Worm (Caenorhabditis elegans) whole organism, L3 larva: ENCODE results near the gene F55G7.3.

Experiments
- aly-2 ChIP-seq: fragments of 150-350 bp; optimal IDR thresholded peaks from 2 replicates; lab custom pipeline; 2014; ENCODE audit warnings: missing biosample characterization, missing genetic modification characterization
- ceh-28 ChIP-seq: fragments of 150-350 bp; optimal IDR thresholded peaks from 2 replicates; lab custom pipeline; 2014; ENCODE audit warnings: missing biosample characterization, missing genetic modification reagents, missing genetic modification characterization
- ceh-82 ChIP-seq: fragments of 150-350 bp; optimal IDR thresholded peaks from 2 replicates; lab custom pipeline; 2014; ENCODE audit warnings: missing biosample characterization, missing genetic modification characterization
- daf-12 ChIP-seq: fragments of 150-350 bp; optimal IDR thresholded peaks from 2 replicates; lab custom pipeline; 2014; ENCODE audit warnings: missing biosample characterization, missing genetic modification reagents, missing genetic modification characterization
- egl-5 ChIP-seq: fragments of 150-350 bp; optimal IDR thresholded peaks from 2 replicates; lab custom pipeline; 2017; ENCODE audit warnings: missing biosample characterization, missing genetic modification reagents, missing genetic modification characterization, inconsistent platforms
- elt-2 ChIP-seq: sonication (generic microtip); optimal IDR thresholded peaks from 2 replicates; lab custom pipeline; 2016; ENCODE audit warnings: missing genetic modification reagents, mild to moderate bottlenecking, missing genetic modification characterization, missing compliant biosample characterization
- elt-3 ChIP-seq, 3 experiments: fragments of 150-350 bp in 1 of 3; sonication (generic microtip) in 2 of 3; optimal IDR thresholded peaks; 2 replicates in 2 of 3; 4 replicates in 1 of 3; lab custom pipeline; 2014 to 2017; ENCODE audit warnings: missing biosample characterization in 3 of 3, missing genetic modification characterization in 3 of 3
- eor-1 ChIP-seq, 2 experiments: fragments of 150-350 bp; optimal IDR thresholded peaks; 2 replicates each; lab custom pipeline; 2014 to 2018; ENCODE audit warnings: missing biosample characterization in 2 of 2, missing genetic modification characterization in 2 of 2
- fkh-2 ChIP-seq: fragments of 150-350 bp; optimal IDR thresholded peaks from 2 replicates; lab custom pipeline; 2014; ENCODE audit warnings: missing biosample characterization, missing genetic modification reagents, missing genetic modification characterization
- fos-1 ChIP-seq: fragments of 150-350 bp; optimal IDR thresholded peaks from 2 replicates; lab custom pipeline; 2014; ENCODE audit warnings: missing biosample characterization, missing genetic modification characterization
- hmg-11 ChIP-seq: sonication (generic microtip); optimal IDR thresholded peaks from 2 replicates; lab custom pipeline; 2016; ENCODE audit warnings: missing genetic modification characterization, missing compliant biosample characterization
- jun-1 ChIP-seq: fragments of 150-350 bp; optimal IDR thresholded peaks from 2 replicates; lab custom pipeline; 2014; ENCODE audit warnings: missing biosample characterization, missing genetic modification reagents, missing genetic modification characterization
- lin-39 ChIP-seq: fragments of 150-350 bp; optimal IDR thresholded peaks from 2 replicates; lab custom pipeline; 2018; ENCODE audit warnings: missing biosample characterization, missing genetic modification reagents, missing genetic modification characterization
- lsy-12 ChIP-seq: sonication (generic microtip); optimal IDR thresholded peaks from 2 replicates; lab custom pipeline; 2016; ENCODE audit warnings: mild to moderate bottlenecking, missing genetic modification characterization, missing compliant biosample characterization
- mml-1 ChIP-seq: fragments of 150-350 bp; sonication (generic microtip); optimal IDR thresholded peaks from 3 replicates; lab custom pipeline; 2014; ENCODE audit warnings: missing biosample characterization, missing genetic modification characterization
- nfya-1 ChIP-seq: sonication (generic microtip); optimal IDR thresholded peaks from 2 replicates; lab custom pipeline; 2017; ENCODE audit warnings: missing genetic modification characterization, mild to moderate bottlenecking, missing compliant biosample characterization, antibody characterized with exemption, moderate library complexity; ENCODE audit not compliant: insufficient read depth
- nhr-11 ChIP-seq: fragments of 150-350 bp; optimal IDR thresholded peaks from 2 replicates; lab custom pipeline; 2014; ENCODE audit warnings: missing biosample characterization, missing genetic modification characterization
- nhr-12 ChIP-seq: fragments of 150-350 bp; optimal IDR thresholded peaks from 2 replicates; lab custom pipeline; 2014; ENCODE audit warnings: missing biosample characterization, missing genetic modification characterization
- nhr-237 ChIP-seq: fragments of 150-350 bp; optimal IDR thresholded peaks from 2 replicates; lab custom pipeline; 2014; ENCODE audit warnings: missing biosample characterization, missing genetic modification characterization
- nhr-25 ChIP-seq: sonication (generic microtip); optimal IDR thresholded peaks from 2 replicates; lab custom pipeline; 2017; ENCODE audit warnings: missing biosample characterization, missing genetic modification characterization
- nhr-28 ChIP-seq: fragments of 150-350 bp; optimal IDR thresholded peaks from 2 replicates; lab custom pipeline; 2014; ENCODE audit warnings: missing biosample characterization, missing genetic modification characterization
- nhr-43 ChIP-seq: sonication (generic microtip); optimal IDR thresholded peaks from 2 replicates; lab custom pipeline; 2016; ENCODE audit warnings: mild to moderate bottlenecking, missing genetic modification characterization, missing compliant biosample characterization; ENCODE audit not compliant: poor library complexity, severe bottlenecking
- nhr-67 ChIP-seq: fragments of 150-350 bp; optimal IDR thresholded peaks from 2 replicates; lab custom pipeline; 2014; ENCODE audit warnings: missing biosample characterization, missing genetic modification characterization
- nhr-77 ChIP-seq: fragments of 150-350 bp; optimal IDR thresholded peaks from 2 replicates; lab custom pipeline; 2014; ENCODE audit warnings: missing biosample characterization, missing genetic modification characterization
- pha-4 ChIP-seq: fragments of 150-350 bp; optimal IDR thresholded peaks from 2 replicates; lab custom pipeline; 2014; ENCODE audit warnings: missing biosample characterization, missing genetic modification reagents, missing genetic modification characterization
- pqm-1 ChIP-seq: fragments of 150-350 bp; optimal IDR thresholded peaks from 2 replicates; lab custom pipeline; 2017; ENCODE audit warnings: missing biosample characterization, missing genetic modification characterization, inconsistent platforms
- skn-1 ChIP-seq: fragments of 150-350 bp; optimal IDR thresholded peaks from 2 replicates; lab custom pipeline; 2014; ENCODE audit warnings: missing biosample characterization, missing genetic modification characterization
- snpc-4 ChIP-seq: fragments of 150-350 bp; optimal IDR thresholded peaks from 2 replicates; lab custom pipeline; 2014; ENCODE audit warnings: missing biosample characterization, missing genetic modification characterization
- tbx-2 ChIP-seq: sonication (generic microtip); optimal IDR thresholded peaks from 2 replicates; lab custom pipeline; 2016; ENCODE audit warnings: mild to moderate bottlenecking, missing genetic modification characterization, missing compliant biosample characterization
- ztf-4 ChIP-seq: fragments of 150-350 bp; optimal IDR thresholded peaks from 2 replicates; lab custom pipeline; 2014; ENCODE audit warnings: missing biosample characterization, missing genetic modification characterization

F55G7.3 gene

DNA sequence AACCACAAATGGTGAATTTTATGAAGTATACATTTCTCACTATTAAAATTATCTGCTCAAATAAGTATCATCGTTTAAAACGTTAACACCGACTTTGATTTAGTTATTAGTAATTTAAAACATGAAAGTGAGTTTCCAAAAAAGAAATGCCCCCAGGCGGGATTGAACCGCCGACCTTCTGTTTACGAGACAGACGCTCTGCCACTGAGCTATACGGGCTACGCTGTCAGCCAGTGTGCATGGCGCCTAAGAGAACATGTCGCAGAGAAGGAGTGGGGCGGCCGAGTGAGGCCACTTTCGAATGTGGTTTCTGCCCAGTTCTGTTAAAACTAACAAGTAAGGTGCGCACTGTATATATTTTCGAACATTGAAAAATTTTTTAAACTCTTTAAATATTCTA is 6.9 kb downstream of the F55G7.3 start:
- TF ChIP-seq hmg-11 (peak; percentile 91), daf-12 (tag; lab: Kevin White, UChicago) (no peak), tbx-2 (peak; percentile 68), skn-1 (tag; lab: Kevin White, UChicago) (peak; percentile 20), pqm-1 (tag; lab: Kevin White, UChicago) (no peak), nhr-77 (tag; lab: Kevin White, UChicago) (peak; percentile 33), jun-1 (tag; lab: Kevin White, UChicago) (peak; percentile 15), nhr-43 (tag; lab: Kevin White, UChicago) (peak; percentile 58), aly-2 (tag; lab: Kevin White, UChicago) (no peak), elt-2 (peak; percentile 37), lsy-12 (no peak), elt-3 (tag; optimal IDR thresholded peaks at IDR 0.05; lab: Kevin White, UChicago) (no peak), snpc-4 (tag; lab: Kevin White, UChicago) (peak; percentile 6), ceh-28 (tag; lab: Kevin White, UChicago) (peak; percentile 38), lin-39 (tag; lab: Kevin White, UChicago) (peak; percentile 1), eor-1 (tag; optimal IDR thresholded peaks at IDR 0.05; lab: Kevin White, UChicago) (no peak), pha-4 (tag; lab: Kevin White, UChicago) (peak; percentile 56)

DNA sequence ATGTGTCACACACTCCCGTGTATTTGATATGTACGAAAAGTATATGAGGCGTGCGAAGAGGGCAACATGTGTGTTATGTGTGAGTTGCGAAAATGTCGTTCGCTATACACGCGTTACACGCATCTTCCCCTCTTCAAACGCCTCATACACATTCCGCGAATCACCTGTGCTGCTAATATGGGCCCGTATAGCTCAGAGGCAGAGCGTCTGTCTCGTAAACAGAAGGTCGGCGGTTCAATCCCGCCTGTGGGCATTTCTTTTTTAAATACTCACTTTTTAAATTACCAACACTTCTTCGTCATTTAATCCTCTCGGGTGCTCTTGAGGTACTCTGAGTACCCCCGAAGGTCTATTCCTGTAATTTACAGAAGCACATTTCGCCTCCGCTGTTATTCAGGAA is 8.3 kb downstream of the F55G7.3 start:
- TF ChIP-seq egl-5 (tag; lab: Kevin White, UChicago), result no peak

DNA sequence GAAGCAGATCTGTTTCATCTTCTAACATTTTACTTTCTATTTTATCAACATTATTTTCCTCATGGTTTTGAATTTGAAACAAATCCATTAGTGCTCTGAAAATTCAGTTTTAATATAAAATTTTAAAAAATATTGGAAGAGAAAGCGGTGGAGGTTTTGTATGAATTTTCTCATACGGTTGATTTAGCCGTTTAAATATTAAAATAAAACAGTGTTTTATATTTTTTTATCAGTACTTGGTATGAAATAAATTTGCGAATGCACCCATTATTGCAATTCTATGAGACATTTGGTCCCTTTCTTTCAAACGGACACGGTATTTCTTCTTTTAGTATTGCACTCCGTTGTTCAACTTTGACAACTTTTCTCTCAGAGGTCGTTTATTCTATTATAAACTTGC is 10.3 kb downstream of the F55G7.3 start, which contains the start of gene dot-1.4:
TSS of gene dot-1.4 (minus strand) at position 101 of the 400 bp plus-strand sequence.
- TF ChIP-seq nhr-11 (tag; lab: Kevin White, UChicago) (no peak), fkh-2 (tag; lab: Kevin White, UChicago) (no peak), nhr-77 (tag; lab: Kevin White, UChicago) (no peak), nhr-237 (tag; lab: Kevin White, UChicago) (no peak), nhr-67 (tag; lab: Kevin White, UChicago) (no peak), nhr-28 (no peak), jun-1 (tag; lab: Kevin White, UChicago) (no peak)

DNA sequence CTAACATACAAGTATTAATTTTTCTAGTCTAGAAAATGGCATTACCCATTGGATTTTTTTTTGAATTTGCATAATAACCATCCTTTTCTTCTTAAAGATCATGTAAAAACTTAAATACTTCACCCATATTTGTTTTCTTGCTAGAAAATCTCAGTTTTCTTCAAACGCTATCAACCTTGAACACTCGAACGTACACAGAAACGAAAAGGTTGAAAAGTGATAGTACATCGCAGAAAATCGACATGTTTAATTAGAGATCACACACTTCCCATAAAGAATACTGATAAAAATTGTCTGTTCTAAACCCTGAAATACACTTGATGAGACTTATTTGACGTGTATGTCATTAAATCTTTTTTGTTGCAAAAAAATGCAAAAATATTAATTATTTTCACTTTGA is 14.3 kb downstream of the F55G7.3 start, which contains the start of gene F55G7.4:
TSS of gene F55G7.4 (plus strand) at position 301 of the 400 bp plus-strand sequence.
- no peak for TF ChIP-seq nhr-237 (tag; lab: Kevin White, UChicago)

DNA sequence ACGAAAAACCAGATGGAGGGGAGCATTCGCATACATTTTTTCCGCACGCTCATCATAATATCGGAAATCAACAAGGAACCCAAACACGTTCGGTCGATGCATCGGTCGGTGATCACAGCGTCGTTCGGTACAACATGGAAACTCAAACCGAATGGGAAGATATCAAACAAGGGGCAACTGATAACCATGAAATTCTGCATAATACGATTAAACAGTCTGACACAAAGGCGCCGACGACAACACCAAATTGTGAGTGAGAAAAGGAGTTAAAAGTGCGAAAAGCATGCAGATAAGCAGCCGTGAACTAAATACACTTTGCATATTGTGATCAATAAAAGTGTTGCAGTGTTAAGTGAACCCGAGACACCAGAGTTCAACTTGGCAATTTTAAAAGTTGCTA is 16.6 kb downstream of the F55G7.3 start:
- peak; percentile 3 for TF ChIP-seq pqm-1 (tag; lab: Kevin White, UChicago)
- no peak for TF ChIP-seq snpc-4 (tag; lab: Kevin White, UChicago)
- TF ChIP-seq elt-2, result peak; percentile 77

DNA sequence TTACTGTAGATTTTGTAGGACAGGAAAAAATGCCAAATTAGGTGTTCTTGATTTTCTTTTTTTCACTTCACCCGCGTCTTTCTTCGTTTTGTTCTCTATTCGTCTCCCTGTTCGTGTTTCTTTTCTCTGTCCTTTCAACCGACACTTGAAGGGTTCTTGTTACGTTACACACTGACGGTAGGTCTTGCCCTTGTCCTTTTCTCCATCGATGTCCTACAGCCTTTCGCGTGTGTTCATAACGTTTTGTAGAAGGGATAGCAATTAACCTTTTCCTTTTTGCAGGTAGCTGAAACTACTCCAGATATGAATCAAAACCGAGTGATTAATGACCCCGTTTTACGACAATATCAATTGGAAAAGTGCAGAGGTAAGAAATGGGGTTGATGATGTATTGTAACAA is 17.7 kb downstream of the F55G7.3 start, which contains the start of gene F55G7.1:
TSS of gene F55G7.1 (plus strand) at position 276 of the 400 bp plus-strand sequence.
- TF ChIP-seq elt-3 (tag; optimal IDR thresholded peaks at IDR 0.05; lab: Kevin White, UChicago), result peak in 1 of 3 experiments; percentile 37
- peak; percentile 83 for TF ChIP-seq nhr-25
- peak; percentile 9 for TF ChIP-seq lsy-12
- no peak for TF ChIP-seq fos-1 (tag; lab: Kevin White, UChicago)
- peak; percentile 20 for TF ChIP-seq jun-1 (tag; lab: Kevin White, UChicago)
- no peak for TF ChIP-seq pha-4 (tag; lab: Kevin White, UChicago)
- peak; percentile 20 for TF ChIP-seq hmg-11
- peak; percentile 19 for TF ChIP-seq skn-1 (tag; lab: Kevin White, UChicago)
- peak; percentile 86 for TF ChIP-seq snpc-4 (tag; lab: Kevin White, UChicago)
- peak; percentile 66 for TF ChIP-seq tbx-2
- peak; percentile 43 for TF ChIP-seq ceh-82 (tag; lab: Kevin White, UChicago)
- no peak for TF ChIP-seq mml-1 (tag; lab: Kevin White, UChicago)
- peak; percentile 28 for TF ChIP-seq elt-2
- TF ChIP-seq nhr-12, result no peak
- peak; percentile 71 for TF ChIP-seq nhr-43 (tag; lab: Kevin White, UChicago)
- TF ChIP-seq nfya-1 (tag; lab: Kevin White, UChicago), result peak; percentile 25
- TF ChIP-seq ceh-28 (tag; lab: Kevin White, UChicago), result peak; percentile 74
- TF ChIP-seq ztf-4, result no peak
- peak; percentile 82 for TF ChIP-seq nhr-77 (tag; lab: Kevin White, UChicago)
- TF ChIP-seq, all 47 proteins: peak for 14
